Worm (Caenorhabditis elegans): ENCODE results near the gene F16H6.9.

F16H6.9 gene

ce11 chrV:18236714-18237288 is 19.9 kb downstream of the F16H6.9 start, which contains the start of gene R10E8.3:
R10E8.3 (minus strand) TSS chrV:18236764.
- TF ChIP-seq unc-62 (GFP tag; optimal IDR thresholded peaks at IDR 0.05), result no peak

DNA sequence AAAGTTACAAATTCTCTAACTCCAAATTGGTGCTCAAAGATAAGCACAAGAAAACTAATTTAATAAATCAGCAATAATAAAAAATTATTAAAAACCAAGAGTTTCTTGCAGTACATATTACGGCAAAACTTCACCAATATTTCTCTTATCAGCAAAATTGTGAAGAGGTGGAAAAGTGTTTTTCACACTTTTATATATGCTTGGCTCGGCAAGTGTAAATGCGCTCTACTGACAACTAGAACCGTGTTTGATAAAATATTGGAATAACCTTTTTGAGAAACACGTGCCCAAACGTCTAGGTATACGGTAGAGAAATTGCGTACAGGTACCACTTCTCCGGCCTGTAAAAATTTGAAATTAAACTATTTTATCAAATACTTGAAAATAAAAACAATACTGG is 24.4 kb downstream of the F16H6.9 start, which contains the start of gene R10E8.8:
R10E8.8 (minus strand) TSS at position 343 of the 400 bp plus-strand sequence.
- TF ChIP-seq unc-62 (GFP tag; optimal IDR thresholded peaks at IDR 0.05), result no peak

- no peak for TF ChIP-seq unc-62 (GFP tag; optimal IDR thresholded peaks at IDR 0.05)
Measured at ce11 chrV:18243227-18243626, 26.3 kb downstream of the F16H6.9 start.

ce11 chrV:18244408-18244807 is 27.5 kb downstream of the F16H6.9 start:
- TF ChIP-seq unc-62 (GFP tag; optimal IDR thresholded peaks at IDR 0.05), result no peak

ce11 chrV:18246077-18246476 is 29.2 kb downstream of the F16H6.9 start:
- TF ChIP-seq unc-62 (GFP tag; optimal IDR thresholded peaks at IDR 0.05), result no peak

DNA sequence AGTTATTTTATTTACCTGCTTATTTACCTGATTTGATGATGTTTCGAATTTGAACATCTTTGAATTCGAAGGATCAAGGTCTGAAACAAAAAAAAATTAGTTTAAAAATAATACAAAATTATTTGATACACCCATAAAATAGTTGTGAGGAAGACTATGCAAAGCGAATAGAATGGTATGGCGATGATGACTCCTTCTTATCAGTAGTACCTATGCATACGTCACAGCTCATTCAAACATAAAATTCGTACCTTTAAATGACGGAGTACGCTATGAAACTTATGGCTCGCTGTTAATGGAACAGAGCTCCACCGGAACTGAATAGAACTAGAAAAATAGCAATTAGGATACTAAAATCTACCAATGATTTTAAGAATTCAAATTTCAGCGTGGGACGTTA is 35.4 kb downstream of the F16H6.9 start, which contains the start of gene R10E8.1:
R10E8.1 (minus strand) TSS at position 178 of the 400 bp plus-strand sequence.
- no peak for TF ChIP-seq unc-62 (GFP tag; optimal IDR thresholded peaks at IDR 0.05)

DNA sequence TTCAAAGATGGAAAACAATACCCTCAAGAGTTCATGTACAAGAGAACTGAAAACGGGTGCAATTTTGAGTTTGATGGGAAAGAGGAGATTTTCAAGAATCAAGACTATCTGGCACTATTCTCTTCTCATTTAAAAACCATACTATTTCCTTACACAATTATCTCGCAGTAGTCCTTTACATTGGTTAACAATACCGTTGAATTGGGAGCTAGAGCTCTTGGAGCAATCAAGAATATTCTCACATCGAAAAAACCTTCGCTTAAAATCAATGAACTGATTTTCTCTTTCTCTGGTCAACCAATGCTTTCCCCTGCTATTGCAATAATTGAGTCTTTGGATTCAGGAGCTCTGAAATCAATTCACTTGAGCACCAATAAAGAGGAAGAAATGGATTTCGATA is 36.6 kb downstream of the F16H6.9 start, which contains the start of gene R10E8.2:
R10E8.2 (plus strand) TSS at position 301 of the 400 bp plus-strand sequence.
- no peak for TF ChIP-seq unc-62 (GFP tag; optimal IDR thresholded peaks at IDR 0.05)

ce11 chrV:18254483-18254882 is 37.6 kb downstream of the F16H6.9 start, which contains the start of gene R10E8.5:
R10E8.5 (plus strand) TSS chrV:18254783.
- no peak for TF ChIP-seq unc-62 (GFP tag; optimal IDR thresholded peaks at IDR 0.05)

- TF ChIP-seq unc-62 (GFP tag; optimal IDR thresholded peaks at IDR 0.05), result no peak
Measured at ce11 chrV:18265514-18265913, 48.6 kb downstream of the F16H6.9 start.

DNA sequence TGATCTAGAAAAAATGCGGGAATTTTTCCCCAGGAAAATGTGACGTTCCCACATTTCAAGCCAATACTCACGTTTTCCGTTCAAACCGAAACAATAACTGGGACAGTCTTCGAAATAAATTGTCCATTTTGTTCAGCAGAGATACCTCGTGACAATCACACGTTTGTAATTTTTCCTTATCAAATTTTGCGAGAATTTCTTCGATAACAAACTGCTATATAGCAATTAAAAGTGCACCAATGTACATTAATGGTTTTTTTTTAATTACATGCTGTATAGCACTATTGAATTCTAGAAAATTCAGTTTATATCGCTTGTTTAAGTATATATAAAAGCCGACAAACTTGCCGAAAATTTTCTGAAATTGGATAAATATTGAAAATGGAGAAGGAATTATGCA is 49.4 kb downstream of the F16H6.9 start, which contains the start of gene R10E8.6:
R10E8.6 (minus strand) TSS at position 154 of the 400 bp plus-strand sequence.
- TF ChIP-seq unc-62 (GFP tag; optimal IDR thresholded peaks at IDR 0.05), result no peak

ce11 chrV:18268744-18269143 is 51.9 kb downstream of the F16H6.9 start, which contains the start of gene fbxa-213:
fbxa-213 (minus strand) TSS chrV:18268844.
- no peak for TF ChIP-seq unc-62 (GFP tag; optimal IDR thresholded peaks at IDR 0.05)

DNA sequence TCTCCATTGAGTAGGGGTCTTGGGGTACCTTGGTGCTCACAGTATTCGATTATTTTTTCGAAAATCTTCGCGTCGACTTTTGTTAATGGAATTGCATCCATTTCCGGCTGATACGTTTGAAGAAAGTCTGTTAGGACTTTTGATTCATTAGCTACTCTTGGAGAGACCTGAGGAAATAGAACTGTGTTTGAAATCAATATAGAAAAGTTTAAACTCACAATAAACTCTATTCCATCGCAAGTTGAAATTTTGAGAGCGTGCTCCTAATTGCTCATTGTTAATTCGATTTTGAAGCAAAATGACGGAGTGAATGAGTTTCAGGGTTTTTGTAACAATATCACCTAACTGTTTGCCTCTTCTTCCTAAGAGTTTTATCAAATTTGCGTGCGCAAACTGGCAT is 53.0 kb downstream of the F16H6.9 start, which contains the start of gene skr-6:
skr-6 (minus strand) TSS at position 101 of the 400 bp plus-strand sequence.
- no peak for TF ChIP-seq unc-62 (GFP tag; optimal IDR thresholded peaks at IDR 0.05)

ce11 chrV:18270403-18270802 is 53.5 kb downstream of the F16H6.9 start, which contains the start of gene Y37H2C.4:
Y37H2C.4 (plus strand) TSS chrV:18270703.
- no peak for TF ChIP-seq unc-62 (GFP tag; optimal IDR thresholded peaks at IDR 0.05)
